Fruit fly (Drosophila melanogaster) whole organism, embryonic: ENCODE results near the gene crq.

Experiments used
- Abd-B ChIP-seq: fragments of 200-800 bp; sonication (Bioruptor generic); optimal IDR thresholded peaks from 2 replicates; lab custom pipeline; 2018; ENCODE audit warnings: missing biosample characterization, mild to moderate bottlenecking, missing genetic modification characterization, moderate library complexity
- Ada2b ChIP-seq: fragments of 200-800 bp; sonication (Bioruptor generic); IDR thresholded peaks from 2 replicates; pipeline ENCODE4 v1.3.6; 2022; ENCODE audit warnings: missing biosample characterization, missing genetic modification characterization
- Adf1 ChIP-seq: fragments of 200-800 bp; sonication (Bioruptor generic); IDR thresholded peaks from 2 replicates; pipeline ENCODE4 v1.3.6; 2022; ENCODE audit warnings: missing biosample characterization, missing genetic modification characterization
- Antp ChIP-seq: fragments of 200-800 bp; sonication (Bioruptor generic); optimal IDR thresholded peaks from 3 replicates; lab custom pipeline; 2016; ENCODE audit warnings: missing biosample characterization, missing genetic modification characterization
- Asciz ChIP-seq: fragments of 200-800 bp; sonication (Bioruptor generic); optimal IDR thresholded peaks from 2 replicates; lab custom pipeline; 2017; ENCODE audit warnings: missing biosample characterization, mild to moderate bottlenecking, missing genetic modification characterization, missing genetic modification reagents
- Atf6 ChIP-seq: fragments of 200-800 bp; sonication (Bioruptor generic); IDR thresholded peaks from 2 replicates; pipeline ENCODE4 v1.3.6; 2022; ENCODE audit warnings: missing biosample characterization, missing genetic modification characterization
- BEAF-32 ChIP-seq: fragments of 200-800 bp; sonication (Bioruptor generic); optimal IDR thresholded peaks from 3 replicates; lab custom pipeline; 2017; ENCODE audit warnings: missing biosample characterization, missing genetic modification characterization, mild to moderate bottlenecking, moderate library complexity, missing genetic modification reagents
- CG10147 ChIP-seq: fragments of 200-800 bp; sonication (Bioruptor generic); optimal IDR thresholded peaks from 2 replicates; lab custom pipeline; 2019; ENCODE audit warnings: missing biosample characterization, mild to moderate bottlenecking, missing genetic modification characterization, moderate library complexity
- CG10274 ChIP-seq: fragments of 200-800 bp; sonication (Bioruptor generic); optimal IDR thresholded peaks from 3 replicates; lab custom pipeline; 2017; ENCODE audit warnings: missing biosample characterization, mild to moderate bottlenecking, missing genetic modification characterization
- CG10431 ChIP-seq: fragments of 200-800 bp; sonication (Bioruptor generic); optimal IDR thresholded peaks from 3 replicates; lab custom pipeline; 2018; ENCODE audit warnings: missing biosample characterization, mild to moderate bottlenecking, missing genetic modification characterization
- CG10462 ChIP-seq: fragments of 200-800 bp; sonication (Bioruptor generic); optimal IDR thresholded peaks from 2 replicates; lab custom pipeline; 2016; ENCODE audit warnings: missing biosample characterization, missing genetic modification characterization
- CG11398 ChIP-seq: fragments of 200-800 bp; sonication (Bioruptor generic); optimal IDR thresholded peaks from 2 replicates; lab custom pipeline; 2016; ENCODE audit warnings: missing biosample characterization, missing genetic modification characterization
- CG11560 ChIP-seq: fragments of 200-800 bp; sonication (Bioruptor generic); IDR thresholded peaks from 3 replicates; pipeline ENCODE4 v1.3.6; 2022; ENCODE audit warnings: missing biosample characterization, missing genetic modification characterization
- CG1233 ChIP-seq: fragments of 200-800 bp; sonication (Bioruptor generic); optimal IDR thresholded peaks from 4 replicates; lab custom pipeline; 2018; ENCODE audit warnings: missing biosample characterization, mild to moderate bottlenecking, missing genetic modification characterization
- CG1529 ChIP-seq: fragments of 200-800 bp; sonication (Bioruptor generic); optimal IDR thresholded peaks from 3 replicates; lab custom pipeline; 2018; ENCODE audit warnings: missing biosample characterization, missing genetic modification characterization
- CG15601 ChIP-seq: fragments of 200-800 bp; sonication (Bioruptor generic); optimal IDR thresholded peaks from 3 replicates; lab custom pipeline; 2019; ENCODE audit warnings: missing biosample characterization, mild to moderate bottlenecking, missing genetic modification characterization, moderate library complexity
- CG1647 ChIP-seq: fragments of 200-800 bp; sonication (Bioruptor generic); optimal IDR thresholded peaks from 3 replicates; lab custom pipeline; 2016; ENCODE audit warnings: missing biosample characterization, missing genetic modification characterization
- CG3995 ChIP-seq: fragments of 200-800 bp; sonication (Bioruptor generic); optimal IDR thresholded peaks from 3 replicates; lab custom pipeline; 2016; ENCODE audit warnings: missing biosample characterization, missing genetic modification characterization
- CG4404 ChIP-seq: fragments of 200-800 bp; sonication (Bioruptor generic); IDR thresholded peaks from 2 replicates; pipeline ENCODE4 v1.3.6; 2022; ENCODE audit warnings: missing biosample characterization, missing genetic modification characterization
- CG8359 ChIP-seq: fragments of 200-800 bp; sonication (Bioruptor generic); optimal IDR thresholded peaks from 2 replicates; lab custom pipeline; 2017; ENCODE audit warnings: missing biosample characterization, mild to moderate bottlenecking, missing genetic modification characterization, borderline replicate concordance
- CG8924 ChIP-seq: fragments of 200-800 bp; optimal IDR thresholded peaks from 3 replicates; lab custom pipeline; 2019; ENCODE audit warnings: missing biosample characterization, mild to moderate bottlenecking, missing genetic modification characterization, moderate library complexity
- CG9609 ChIP-seq: fragments of 200-800 bp; sonication (Bioruptor generic); optimal IDR thresholded peaks from 3 replicates; lab custom pipeline; 2016; ENCODE audit warnings: missing biosample characterization, missing genetic modification characterization
- CTCF ChIP-seq: fragments of 200-800 bp; sonication (Bioruptor generic); optimal IDR thresholded peaks from 2 replicates; lab custom pipeline; 2017; ENCODE audit warnings: missing biosample characterization, mild to moderate bottlenecking, missing genetic modification characterization, moderate library complexity
- Dbx ChIP-seq: fragments of 200-800 bp; sonication (Bioruptor generic); IDR thresholded peaks from 3 replicates; pipeline ENCODE4 v1.3.6; 2022; ENCODE audit warnings: missing biosample characterization, missing genetic modification characterization
- Dip2 ChIP-seq: fragments of 200-800 bp; sonication (Bioruptor generic); IDR thresholded peaks from 2 replicates; pipeline ENCODE4 v1.3.6; 2022; ENCODE audit warnings: missing biosample characterization, missing genetic modification characterization
- Dp ChIP-seq: fragments of 200-800 bp; sonication (Bioruptor generic); optimal IDR thresholded peaks from 2 replicates; lab custom pipeline; 2018; ENCODE audit warnings: missing biosample characterization, mild to moderate bottlenecking, missing genetic modification characterization, moderate library complexity
- E2f2 ChIP-seq: fragments of 200-800 bp; sonication (Bioruptor generic); IDR thresholded peaks from 2 replicates; pipeline ENCODE4 v1.3.6; 2022; ENCODE audit warnings: missing biosample characterization, missing genetic modification characterization
- Ets65A ChIP-seq: fragments of 200-800 bp; sonication (Bioruptor generic); peaks from one replicate; lab custom pipeline; 2016; ENCODE audit warnings: missing biosample characterization, missing genetic modification characterization
- HmgZ ChIP-seq: fragments of 200-800 bp; sonication (Bioruptor generic); optimal IDR thresholded peaks from 2 replicates; lab custom pipeline; 2018; ENCODE audit warnings: missing biosample characterization, mild to moderate bottlenecking, missing genetic modification characterization
- Hsf ChIP-seq: fragments of 200-800 bp; sonication (Bioruptor generic); optimal IDR thresholded peaks from 3 replicates; lab custom pipeline; 2016; ENCODE audit warnings: missing biosample characterization, missing genetic modification characterization
- Jarid2 ChIP-seq: fragments of 200-800 bp; sonication (Bioruptor generic); optimal IDR thresholded peaks from 3 replicates; lab custom pipeline; 2017; ENCODE audit warnings: mild to moderate bottlenecking, missing biosample characterization, missing genetic modification reagents, missing genetic modification characterization
- Lim3 ChIP-seq: fragments of 200-800 bp; sonication (Bioruptor generic); IDR thresholded peaks from 2 replicates; pipeline ENCODE4 v1.3.6; 2022; ENCODE audit warnings: missing biosample characterization, missing genetic modification characterization
- ab ChIP-seq: fragments of 200-800 bp; sonication (Bioruptor generic); optimal IDR thresholded peaks from 2 replicates; lab custom pipeline; 2016; ENCODE audit warnings: missing biosample characterization, missing genetic modification characterization
- amos ChIP-seq: fragments of 200-800 bp; sonication (Bioruptor generic); IDR thresholded peaks from 2 replicates; pipeline ENCODE4 v1.3.6; 2022; ENCODE audit warnings: missing biosample characterization, missing genetic modification characterization; ENCODE audit not compliant: partially characterized antibody
- caup ChIP-seq: fragments of 200-800 bp; sonication (Bioruptor generic); optimal IDR thresholded peaks from 3 replicates; lab custom pipeline; 2017; ENCODE audit warnings: missing biosample characterization, mild to moderate bottlenecking, missing genetic modification characterization, moderate library complexity; ENCODE audit not compliant: severe bottlenecking
- cg ChIP-seq: fragments of 200-800 bp; sonication (Bioruptor generic); optimal IDR thresholded peaks from 3 replicates; lab custom pipeline; 2019; ENCODE audit warnings: missing biosample characterization, mild to moderate bottlenecking, missing genetic modification characterization, moderate library complexity
- croc ChIP-seq: fragments of 200-800 bp; sonication (Bioruptor generic); conservative IDR thresholded peaks from 3 replicates; pipeline ENCODE4 v1.3.6; 2022; ENCODE audit warnings: missing biosample characterization, missing genetic modification characterization
- fd3F ChIP-seq: fragments of 200-800 bp; sonication (Bioruptor generic); optimal IDR thresholded peaks from 2 replicates; lab custom pipeline; 2018; ENCODE audit warnings: missing biosample characterization, mild to moderate bottlenecking, missing genetic modification characterization, moderate library complexity
- gro ChIP-seq: fragments of 200-800 bp; sonication (Bioruptor generic); optimal IDR thresholded peaks from 2 replicates; lab custom pipeline; 2016; ENCODE audit warnings: missing biosample characterization, missing genetic modification characterization
- gsb-n ChIP-seq: fragments of 200-800 bp; sonication (Bioruptor generic); optimal IDR thresholded peaks from 3 replicates; lab custom pipeline; 2018; ENCODE audit warnings: missing biosample characterization, mild to moderate bottlenecking, missing genetic modification characterization
- mirr ChIP-seq: fragments of 200-800 bp; sonication (Bioruptor generic); optimal IDR thresholded peaks from 3 replicates; lab custom pipeline; 2018; ENCODE audit warnings: missing biosample characterization, mild to moderate bottlenecking, missing genetic modification characterization
- pho ChIP-seq: fragments of 200-800 bp; sonication (Bioruptor generic); optimal IDR thresholded peaks from 2 replicates; lab custom pipeline; 2016; ENCODE audit warnings: missing biosample characterization, missing genetic modification characterization
- phol ChIP-seq: fragments of 200-800 bp; sonication (Bioruptor generic); optimal IDR thresholded peaks from 3 replicates; lab custom pipeline; 2018; ENCODE audit warnings: missing biosample characterization, mild to moderate bottlenecking, missing genetic modification characterization, moderate library complexity
- pzg ChIP-seq: fragments of 200-800 bp; sonication (Bioruptor generic); optimal IDR thresholded peaks from 3 replicates; lab custom pipeline; 2018; ENCODE audit warnings: missing biosample characterization, mild to moderate bottlenecking, missing genetic modification characterization, moderate library complexity
- sima ChIP-seq: fragments of 200-800 bp; sonication (Bioruptor generic); optimal IDR thresholded peaks from 2 replicates; lab custom pipeline; 2016; ENCODE audit warnings: missing biosample characterization, missing genetic modification characterization
- slp2 ChIP-seq: fragments of 200-800 bp; sonication (Bioruptor generic); optimal IDR thresholded peaks from 2 replicates; lab custom pipeline; 2016; ENCODE audit warnings: missing biosample characterization, missing genetic modification characterization
- so ChIP-seq: fragments of 200-800 bp; sonication (Bioruptor generic); IDR thresholded peaks from 3 replicates; pipeline ENCODE4 v1.3.6; 2022; ENCODE audit warnings: missing biosample characterization, missing genetic modification characterization
- tup ChIP-seq: fragments of 200-800 bp; sonication (Bioruptor generic); optimal IDR thresholded peaks from 2 replicates; lab custom pipeline; 2016; ENCODE audit warnings: missing biosample characterization, mild to moderate bottlenecking, missing genetic modification characterization, moderate library complexity
- vnd ChIP-seq: fragments of 200-800 bp; sonication (Bioruptor generic); IDR thresholded peaks from 3 replicates; pipeline ENCODE4 v1.3.6; 2022; ENCODE audit warnings: missing biosample characterization, missing genetic modification characterization; ENCODE audit not compliant: partially characterized antibody
- zen ChIP-seq: fragments of 200-800 bp; sonication (Bioruptor generic); optimal IDR thresholded peaks from 3 replicates; lab custom pipeline; 2018; ENCODE audit warnings: missing biosample characterization, mild to moderate bottlenecking, missing genetic modification characterization, moderate library complexity
- zen2 ChIP-seq: fragments of 200-800 bp; sonication (Bioruptor generic); IDR thresholded peaks from 3 replicates; pipeline ENCODE4 v1.3.6; 2022; ENCODE audit warnings: missing biosample characterization, missing genetic modification characterization; ENCODE audit not compliant: partially characterized antibody

The crq gene

DNA sequence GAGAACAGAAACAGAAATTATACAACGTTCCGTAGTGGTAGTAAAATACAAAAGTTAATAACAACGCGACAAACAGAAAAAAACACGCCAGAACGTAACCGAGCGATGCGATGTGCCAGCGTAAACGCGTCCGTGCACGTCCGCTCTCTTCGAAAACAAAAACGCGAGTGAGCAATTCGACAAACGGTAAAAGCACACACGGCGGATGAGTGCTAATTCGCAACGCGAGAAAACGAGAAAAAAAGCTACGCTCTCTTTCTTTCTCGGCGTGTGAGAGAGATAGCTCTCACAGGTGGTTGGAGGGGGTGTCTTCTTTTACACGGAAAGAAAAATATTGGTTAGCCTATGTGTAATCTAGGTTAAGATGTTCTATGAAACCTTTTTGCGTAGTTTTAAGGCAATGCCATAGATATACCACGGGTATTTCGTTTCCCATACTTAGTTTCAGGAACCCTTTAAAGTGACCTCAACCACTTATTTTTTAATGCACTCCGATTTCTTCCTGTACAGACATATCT lies 19.3 kb upstream of the crq start, which contains the start of gene CG4297 (continued):
- TF ChIP-seq pho (GFP tag; lab: Kevin White, UChicago) (peak; percentile 94), HmgZ (tag; lab: Kevin White, UChicago) (peak; percentile 95), Dbx (no peak), CG1233 (GFP tag; lab: Kevin White, UChicago) (peak; percentile 91), CG10147 (GFP tag; lab: Kevin White, UChicago) (peak; percentile 88), CG8924 (tag; lab: Kevin White, UChicago) (peak; percentile 93), CG11560 (tag; lab: Robert Waterston, UW) (no peak), CG15601 (tag; lab: Kevin White, UChicago) (peak; percentile 84), Ada2b (GFP tag; lab: Robert Waterston, UW) (no peak), CG11398 (peak; percentile 93), Jarid2 (GFP tag; lab: Kevin White, UChicago) (peak; percentile 77), CTCF (peak; percentile 68), CG10274 (GFP tag; lab: Kevin White, UChicago) (peak; percentile 83), Asciz (GFP tag; lab: Kevin White, UChicago) (peak; percentile 94), gsb-n (peak; percentile 84), Ets65A (GFP tag; lab: Kevin White, UChicago) (peak; percentile 99), pzg (GFP tag; lab: Kevin White, UChicago) (peak; percentile 26), mirr (peak; percentile 83), amos (no peak), Lim3 (no peak), Adf1 (GFP tag; lab: Robert Waterston, UW) (no peak), CG9609 (GFP tag; lab: Kevin White, UChicago) (peak; percentile 94), CG1647 (GFP tag; lab: Kevin White, UChicago) (peak; percentile 89), CG10431 (GFP tag; lab: Kevin White, UChicago) (peak; percentile 55), slp2 (peak; percentile 87), Dip2 (GFP tag; lab: Robert Waterston, UW) (no peak), CG8359 (peak; percentile 57), zen2 (GFP tag; lab: Robert Waterston, UW) (no peak), Hsf (GFP tag; lab: Kevin White, UChicago) (peak; percentile 94), so (GFP tag; lab: Robert Waterston, UW) (no peak), Antp (GFP tag; lab: Kevin White, UChicago) (peak; percentile 95), Dp (no peak), Abd-B (GFP tag; lab: Kevin White, UChicago) (peak; percentile 79), CG10462 (GFP tag; lab: Kevin White, UChicago) (peak; percentile 85), cg (GFP tag; lab: Kevin White, UChicago) (no peak), vnd (no peak), croc (GFP tag; lab: Robert Waterston, UW) (peak; percentile 84), fd3F (peak; percentile 85), phol (tag; lab: Kevin White, UChicago) (peak; percentile 91), CG4404 (GFP tag; lab: Robert Waterston, UW) (no peak), zen (peak; percentile 71), CG3995 (GFP tag; lab: Kevin White, UChicago) (peak; percentile 54), Atf6 (GFP tag; lab: Robert Waterston, UW) (no peak), gro (GFP tag; lab: Kevin White, UChicago) (peak; percentile 90), ab (peak; percentile 81), E2f2 (GFP tag; lab: Robert Waterston, UW) (no peak), BEAF-32 (GFP tag; lab: Kevin White, UChicago) (no peak), caup (GFP tag; lab: Kevin White, UChicago) (peak; percentile 94), CG1529 (GFP tag; lab: Kevin White, UChicago) (peak; percentile 91), tup (GFP tag; lab: Kevin White, UChicago) (peak; percentile 83), sima (GFP tag; lab: Kevin White, UChicago) (peak; percentile 69)
